Fruit fly (Drosophila melanogaster) whole organism, embryonic: ENCODE measurements around the gene sloth1.
A peak's percentile ranks its signal among the peaks of the same experiment; 100 is the strongest.

Source experiments
- Abd-B ChIP-seq: fragments of 200-800 bp; sonication (Bioruptor generic); optimal IDR thresholded peaks from 2 replicates; lab custom pipeline; 2018; ENCODE audit warnings: missing biosample characterization, mild to moderate bottlenecking, missing genetic modification characterization, moderate library complexity
- Atf-2 ChIP-seq: fragments of 200-800 bp; sonication (Bioruptor generic); optimal IDR thresholded peaks from 2 replicates; lab custom pipeline; 2016; ENCODE audit warnings: missing biosample characterization, missing genetic modification characterization
- Atf3 ChIP-seq: fragments of 200-800 bp; sonication (Bioruptor generic); optimal IDR thresholded peaks from 3 replicates; lab custom pipeline; 2016; ENCODE audit warnings: missing biosample characterization, missing genetic modification characterization
- B-H1 ChIP-seq: fragments of 200-800 bp; sonication (Bioruptor generic); IDR thresholded peaks from 3 replicates; pipeline ENCODE4 v1.3.6; 2022; ENCODE audit warnings: missing biosample characterization, missing genetic modification characterization
- C15 ChIP-seq: fragments of 200-800 bp; sonication (Bioruptor generic); IDR thresholded peaks from 3 replicates; pipeline ENCODE4 v1.3.6; 2022; ENCODE audit warnings: missing biosample characterization, missing genetic modification characterization
- CG11696 ChIP-seq: fragments of 200-800 bp; sonication (Bioruptor generic); IDR thresholded peaks from 2 replicates; pipeline ENCODE4 v1.3.6; 2022; ENCODE audit warnings: missing biosample characterization, missing genetic modification characterization
- CG12236 ChIP-seq: fragments of 200-800 bp; sonication (Bioruptor generic); optimal IDR thresholded peaks from 2 replicates; lab custom pipeline; 2016; ENCODE audit warnings: missing biosample characterization, missing genetic modification characterization
- CG14667 ChIP-seq: fragments of 200-800 bp; sonication (Bioruptor generic); IDR thresholded peaks from 2 replicates; pipeline ENCODE4 v1.3.6; 2022; ENCODE audit warnings: missing biosample characterization, missing genetic modification characterization
- CG14710 ChIP-seq: fragments of 200-800 bp; sonication (Bioruptor generic); optimal IDR thresholded peaks from 3 replicates; lab custom pipeline; 2019; ENCODE audit warnings: missing biosample characterization, mild to moderate bottlenecking, missing genetic modification characterization, moderate library complexity
- CG1602 ChIP-seq: fragments of 200-800 bp; sonication (Bioruptor generic); optimal IDR thresholded peaks from 3 replicates; lab custom pipeline; 2016; ENCODE audit warnings: missing biosample characterization, missing genetic modification characterization
- CG17186 ChIP-seq: fragments of 200-800 bp; sonication (Bioruptor generic); optimal IDR thresholded peaks from 3 replicates; lab custom pipeline; 2017; ENCODE audit warnings: missing biosample characterization, missing genetic modification reagents, missing genetic modification characterization
- CG31224 ChIP-seq: fragments of 200-800 bp; sonication (Bioruptor generic); IDR thresholded peaks from 2 replicates; pipeline ENCODE4 v1.3.6; 2022; ENCODE audit warnings: missing biosample characterization, missing genetic modification characterization
- CG34224 ChIP-seq: fragments of 200-800 bp; sonication (Bioruptor generic); IDR thresholded peaks from 3 replicates; pipeline ENCODE4 v1.3.6; 2022; ENCODE audit warnings: missing biosample characterization, missing genetic modification characterization; ENCODE audit not compliant: partially characterized antibody
- CG4328 ChIP-seq: fragments of 200-800 bp; sonication (Bioruptor generic); optimal IDR thresholded peaks from 3 replicates; lab custom pipeline; 2017; ENCODE audit warnings: missing biosample characterization, missing genetic modification reagents, missing genetic modification characterization
- CG4617 ChIP-seq: fragments of 200-800 bp; sonication (Bioruptor generic); optimal IDR thresholded peaks from 3 replicates; lab custom pipeline; 2016; ENCODE audit warnings: missing biosample characterization, missing genetic modification characterization, borderline replicate concordance
- CG6175 ChIP-seq: fragments of 200-800 bp; sonication (Bioruptor generic); IDR thresholded peaks from 3 replicates; pipeline ENCODE4 v1.3.6; 2022; ENCODE audit warnings: missing biosample characterization, missing genetic modification characterization
- CG8388 ChIP-seq: fragments of 200-800 bp; sonication (Bioruptor generic); optimal IDR thresholded peaks from 2 replicates; lab custom pipeline; 2019; ENCODE audit warnings: missing biosample characterization, mild to moderate bottlenecking, missing genetic modification characterization, moderate library complexity
- CG9609 ChIP-seq: fragments of 200-800 bp; sonication (Bioruptor generic); optimal IDR thresholded peaks from 3 replicates; lab custom pipeline; 2016; ENCODE audit warnings: missing biosample characterization, missing genetic modification characterization
- CG9817 ChIP-seq: fragments of 200-800 bp; sonication (Bioruptor generic); optimal IDR thresholded peaks from 2 replicates; lab custom pipeline; 2018; ENCODE audit warnings: missing biosample characterization, mild to moderate bottlenecking, missing genetic modification characterization, moderate library complexity
- Chrac-16 ChIP-seq: fragments of 200-800 bp; sonication (Bioruptor generic); optimal IDR thresholded peaks from 3 replicates; lab custom pipeline; 2016; ENCODE audit warnings: missing biosample characterization, missing genetic modification characterization
- Dek ChIP-seq: fragments of 200-800 bp; sonication (Bioruptor generic); optimal IDR thresholded peaks from 3 replicates; lab custom pipeline; 2019; ENCODE audit warnings: missing biosample characterization, mild to moderate bottlenecking, missing genetic modification characterization, moderate library complexity
- Ets65A ChIP-seq: fragments of 200-800 bp; sonication (Bioruptor generic); peaks from one replicate; lab custom pipeline; 2016; ENCODE audit warnings: missing biosample characterization, missing genetic modification characterization
- Fer2 ChIP-seq: fragments of 200-800 bp; sonication (Bioruptor generic); optimal IDR thresholded peaks from 2 replicates; lab custom pipeline; 2018; ENCODE audit warnings: missing biosample characterization, mild to moderate bottlenecking, missing genetic modification characterization, moderate library complexity
- Hand ChIP-seq: fragments of 200-800 bp; sonication (Bioruptor generic); optimal IDR thresholded peaks from 2 replicates; lab custom pipeline; 2017; ENCODE audit warnings: mild to moderate bottlenecking, missing biosample characterization, missing genetic modification reagents, missing genetic modification characterization
- HmgD ChIP-seq: fragments of 200-800 bp; sonication (Bioruptor generic); optimal IDR thresholded peaks from 3 replicates; lab custom pipeline; 2016; ENCODE audit warnings: missing biosample characterization, missing genetic modification characterization
- Med ChIP-seq: fragments of 200-800 bp; sonication (Bioruptor generic); peaks from one replicate; lab custom pipeline; 2016; ENCODE audit warnings: missing biosample characterization, missing genetic modification characterization, mild to moderate bottlenecking, inconsistent platforms, moderate library complexity
- Meics ChIP-seq: fragments of 200-800 bp; sonication (Bioruptor generic); optimal IDR thresholded peaks from 2 replicates; lab custom pipeline; 2017; ENCODE audit warnings: missing biosample characterization, mild to moderate bottlenecking, missing genetic modification characterization
- Myb ChIP-seq: fragments of 200-800 bp; sonication (Bioruptor generic); optimal IDR thresholded peaks from 2 replicates; lab custom pipeline; 2016; ENCODE audit warnings: missing biosample characterization, missing genetic modification characterization
- PHDP ChIP-seq: fragments of 200-800 bp; sonication (Bioruptor generic); optimal IDR thresholded peaks from 3 replicates; lab custom pipeline; 2018; ENCODE audit warnings: missing biosample characterization, mild to moderate bottlenecking, missing genetic modification characterization, moderate library complexity
- TFAM ChIP-seq: fragments of 200-800 bp; sonication (Bioruptor generic); optimal IDR thresholded peaks from 2 replicates; lab custom pipeline; 2017; ENCODE audit warnings: missing biosample characterization, missing genetic modification characterization, inconsistent platforms
- Xbp1 ChIP-seq: fragments of 200-800 bp; sonication (Bioruptor generic); optimal IDR thresholded peaks from 3 replicates; lab custom pipeline; 2016; ENCODE audit warnings: missing biosample characterization, mild to moderate bottlenecking, missing genetic modification characterization
- amos ChIP-seq: fragments of 200-800 bp; sonication (Bioruptor generic); IDR thresholded peaks from 2 replicates; pipeline ENCODE4 v1.3.6; 2022; ENCODE audit warnings: missing biosample characterization, missing genetic modification characterization; ENCODE audit not compliant: partially characterized antibody
- bsh ChIP-seq, 2 experiments: fragments of 200-800 bp; sonication (Bioruptor generic); optimal IDR thresholded peaks; 2 replicates each; lab custom pipeline; 2017 to 2018; ENCODE audit warnings: mild to moderate bottlenecking in 2 of 2, missing biosample characterization in 2 of 2, missing genetic modification characterization in 2 of 2, moderate library complexity in 1 of 2
- da ChIP-seq: fragments of 200-800 bp; sonication (Bioruptor generic); optimal IDR thresholded peaks from 2 replicates; lab custom pipeline; 2016; ENCODE audit warnings: missing biosample characterization, missing genetic modification characterization
- hb ChIP-seq: fragments of 200-800 bp; sonication (Bioruptor generic); IDR thresholded peaks from 3 replicates; pipeline ENCODE4 v1.3.6; 2022; ENCODE audit warnings: missing biosample characterization, missing genetic modification characterization; ENCODE audit not compliant: partially characterized antibody
- hth ChIP-seq: fragments of >200 bp; optimal IDR thresholded peaks from 2 replicates; lab custom pipeline; 2017; ENCODE audit warnings: inconsistent platforms
- jigr1 ChIP-seq: fragments of 200-800 bp; sonication (Bioruptor generic); IDR thresholded peaks from 3 replicates; pipeline ENCODE4 v1.3.6; 2022; ENCODE audit warnings: missing biosample characterization, missing genetic modification characterization
- kay ChIP-seq: fragments of 200-800 bp; sonication (Bioruptor generic); optimal IDR thresholded peaks from 2 replicates; lab custom pipeline; 2016; ENCODE audit warnings: missing biosample characterization, missing genetic modification characterization
- ken ChIP-seq: fragments of 200-800 bp; sonication (Bioruptor generic); IDR thresholded peaks from 3 replicates; pipeline ENCODE4 v1.3.6; 2022; ENCODE audit warnings: missing biosample characterization, missing genetic modification characterization
- lmd ChIP-seq: fragments of 200-800 bp; sonication (Bioruptor generic); IDR thresholded peaks from 2 replicates; pipeline ENCODE4 v1.3.6; 2022; ENCODE audit warnings: missing biosample characterization, missing genetic modification characterization
- nom ChIP-seq: fragments of 200-800 bp; sonication (Bioruptor generic); optimal IDR thresholded peaks from 2 replicates; lab custom pipeline; 2017; ENCODE audit warnings: missing biosample characterization, missing genetic modification characterization, mild to moderate bottlenecking, moderate library complexity, missing genetic modification reagents
- otp ChIP-seq: fragments of 200-800 bp; sonication (Bioruptor generic); IDR thresholded peaks from 3 replicates; pipeline ENCODE4, ENCODE4 v1.3.6; 2022; ENCODE audit warnings: missing biosample characterization, missing genetic modification characterization
- run ChIP-seq: fragments of 200-800 bp; sonication (Bioruptor generic); optimal IDR thresholded peaks from 3 replicates; lab custom pipeline; 2018; ENCODE audit warnings: missing biosample characterization, mild to moderate bottlenecking, missing genetic modification characterization
- sd ChIP-seq: fragments of 200-800 bp; sonication (Bioruptor generic); optimal IDR thresholded peaks from 3 replicates; lab custom pipeline; 2018; ENCODE audit warnings: missing biosample characterization, mild to moderate bottlenecking, missing genetic modification characterization, moderate library complexity
- sob ChIP-seq: fragments of 200-800 bp; sonication (Bioruptor generic); IDR thresholded peaks from 2 replicates; pipeline ENCODE4 v1.3.6; 2022; ENCODE audit warnings: missing biosample characterization, missing genetic modification characterization
- ssp ChIP-seq: fragments of 200-800 bp; sonication (Bioruptor generic); IDR thresholded peaks from 2 replicates; pipeline ENCODE4 v1.3.6; 2022; ENCODE audit warnings: missing biosample characterization, missing genetic modification characterization
- stwl ChIP-seq: fragments of 200-800 bp; sonication (Bioruptor generic); optimal IDR thresholded peaks from 3 replicates; lab custom pipeline; 2018; ENCODE audit warnings: missing biosample characterization, mild to moderate bottlenecking, missing genetic modification characterization, moderate library complexity
- trh ChIP-seq: fragments of 200-800 bp; sonication (Bioruptor generic); optimal IDR thresholded peaks from 2 replicates; lab custom pipeline; 2016; ENCODE audit warnings: missing biosample characterization, missing genetic modification characterization
- unc-4 ChIP-seq: fragments of 200-800 bp; sonication (Bioruptor generic); IDR thresholded peaks from 2 replicates; pipeline ENCODE4 v1.3.6; 2022; ENCODE audit warnings: missing biosample characterization, missing genetic modification characterization; ENCODE audit not compliant: partially characterized antibody
- wek ChIP-seq: fragments of 200-800 bp; sonication (Bioruptor generic); optimal IDR thresholded peaks from 3 replicates; lab custom pipeline; 2018; ENCODE audit warnings: missing biosample characterization, mild to moderate bottlenecking, missing genetic modification characterization, moderate library complexity

The sloth1 gene

DNA sequence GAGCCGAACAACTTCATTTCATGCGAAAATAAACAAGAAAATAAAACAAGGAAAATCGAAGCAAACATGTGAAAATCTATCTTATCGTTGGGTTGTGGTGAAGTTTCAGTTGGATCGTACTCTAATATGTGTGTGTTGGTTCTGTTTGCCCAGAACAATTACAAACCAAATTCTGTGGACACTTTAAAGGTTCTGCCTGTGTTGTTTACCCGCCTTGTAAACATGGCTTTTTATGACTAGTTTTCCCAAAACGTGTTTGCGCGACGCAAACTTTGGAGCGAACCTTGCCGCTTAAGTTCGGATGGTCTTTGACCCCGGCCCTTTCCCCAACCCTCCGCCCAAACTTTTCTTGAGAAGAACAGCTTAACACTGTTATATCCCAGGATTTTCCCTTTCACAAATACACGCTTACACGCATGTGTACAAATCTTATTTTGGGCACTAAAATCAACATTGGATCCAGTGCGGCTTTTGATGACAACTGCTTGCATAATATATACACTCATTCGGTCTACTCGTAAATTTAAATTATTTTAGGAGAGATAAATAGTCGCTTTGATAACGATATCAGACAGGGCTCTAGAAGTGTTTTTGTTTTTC is 7.0 kb upstream of the sloth1 start (continued):
- TF ChIP-seq TFAM (GFP tag; lab: Kevin White, UChicago) (peak; percentile 64), PHDP (peak; percentile 78), stwl (tag; lab: Kevin White, UChicago) (peak; percentile 53), Dek (tag; lab: Kevin White, UChicago) (peak; percentile 43), run (tag; lab: Kevin White, UChicago) (peak; percentile 48), wek (GFP tag; lab: Kevin White, UChicago) (peak; percentile 91), CG4617 (peak; percentile 58), Atf3 (GFP tag; lab: Kevin White, UChicago) (peak; percentile 87), Atf-2 (GFP tag; lab: Kevin White, UChicago) (peak; percentile 88), B-H1 (peak; percentile 52; the same call in 1 of the 3 replicates), CG14710 (peak; percentile 92), Myb (GFP tag; lab: Kevin White, UChicago) (peak; percentile 59), CG6175 (GFP tag; lab: Robert Waterston, UW) (0 out of 3 replicates have a peak, but pooled peaks have one; percentile 32), lmd (GFP tag; lab: Robert Waterston, UW) (peak; percentile 29; the same call in 1 of the 2 replicates), Med (GFP tag; lab: Kevin White, UChicago) (peak; percentile 97), CG31224 (peak; percentile 30; the same call in 1 of the 2 replicates), nom (GFP tag; lab: Kevin White, UChicago) (no peak), HmgD (GFP tag; lab: Kevin White, UChicago) (peak; percentile 64), Xbp1 (GFP tag; lab: Kevin White, UChicago) (peak; percentile 60), C15 (GFP tag; lab: Robert Waterston, UW) (no peak), hth (lab: Kevin White, UChicago) (no peak), CG34224 (GFP tag; lab: Robert Waterston, UW) (no peak), Chrac-16 (GFP tag; lab: Kevin White, UChicago) (peak; percentile 29), CG1602 (GFP tag; lab: Kevin White, UChicago) (peak; percentile 83), CG4328 (GFP tag; lab: Kevin White, UChicago) (peak; percentile 79), otp (peak; percentile 95), Ets65A (peak; percentile 65), CG11696 (GFP tag; lab: Robert Waterston, UW) (peak; percentile 44; the same call in 1 of the 2 replicates), Hand (GFP tag; lab: Kevin White, UChicago) (no peak), bsh (GFP tag; optimal IDR thresholded peaks at IDR 0.05; lab: Kevin White, UChicago) (peak in 1 of 2 experiments; percentile 87), sob (peak; percentile 86), jigr1 (GFP tag; lab: Robert Waterston, UW) (no peak), kay (GFP tag; lab: Kevin White, UChicago) (peak; percentile 75), ken (GFP tag; lab: Robert Waterston, UW) (peak; percentile 76; the same call in 2 of the 3 replicates), CG17186 (GFP tag; lab: Kevin White, UChicago) (peak; percentile 78), CG14667 (GFP tag; lab: Robert Waterston, UW) (no peak), CG9817 (tag; lab: Kevin White, UChicago) (peak; percentile 44), da (GFP tag; lab: Kevin White, UChicago) (peak; percentile 72), trh (GFP tag; lab: Kevin White, UChicago) (peak; percentile 83), amos (GFP tag; lab: Robert Waterston, UW) (no peak), Abd-B (no peak), hb (no peak), CG12236 (GFP tag; lab: Kevin White, UChicago) (peak; percentile 97), CG9609 (GFP tag; lab: Kevin White, UChicago) (peak; percentile 61), CG8388 (peak; percentile 61), ssp (no peak), sd (tag; lab: Kevin White, UChicago) (peak; percentile 59), Meics (peak; percentile 74), Fer2 (tag; lab: Kevin White, UChicago) (peak; percentile 52), unc-4 (no peak)
